Worm (Caenorhabditis elegans): ENCODE data around the gene T20B12.7.

ce11 chrIII:7331671-7332070 is 47.2 kb downstream of the T20B12.7 start:
- TF ChIP-seq skn-1 (tag; optimal IDR thresholded peaks at IDR 0.05) = no peak
- TF ChIP-seq nhr-76 (tag; optimal IDR thresholded peaks at IDR 0.05) = no peak
- no peak for TF ChIP-seq ama-1 (optimal IDR thresholded peaks at IDR 0.05)
- TF ChIP-seq lin-15B (tag; optimal IDR thresholded peaks at IDR 0.05) = no peak
- no peak for TF ChIP-seq unc-62 (GFP tag; optimal IDR thresholded peaks at IDR 0.05)
- TF ChIP-seq jun-1 (tag; optimal IDR thresholded peaks at IDR 0.05) = no peak
- TF ChIP-seq ZK546.5 (tag; optimal IDR thresholded peaks at IDR 0.05) = no peak
